Fruit fly (Drosophila melanogaster) whole organism, embryonic: ENCODE results near the gene CG32313.

Source experiments
- Aef1 ChIP-seq: fragments of 200-800 bp; sonication (Bioruptor generic); IDR thresholded peaks from 3 replicates; pipeline ENCODE4 v1.3.6; 2022; ENCODE audit warnings: missing biosample characterization, missing genetic modification characterization
- Atf6 ChIP-seq: fragments of 200-800 bp; sonication (Bioruptor generic); IDR thresholded peaks from 2 replicates; pipeline ENCODE4 v1.3.6; 2022; ENCODE audit warnings: missing biosample characterization, missing genetic modification characterization
- CG16813 ChIP-seq: fragments of 200-800 bp; sonication (Bioruptor generic); IDR thresholded peaks from 3 replicates; pipeline ENCODE4 v1.3.6; 2022; ENCODE audit warnings: missing biosample characterization, missing genetic modification characterization; ENCODE audit not compliant: partially characterized antibody
- CG17186 ChIP-seq: fragments of 200-800 bp; sonication (Bioruptor generic); optimal IDR thresholded peaks from 3 replicates; lab custom pipeline; 2017; ENCODE audit warnings: missing biosample characterization, missing genetic modification reagents, missing genetic modification characterization
- CG1832 ChIP-seq: fragments of 200-800 bp; sonication (Bioruptor generic); optimal IDR thresholded peaks from 2 replicates; lab custom pipeline; 2017; ENCODE audit warnings: missing biosample characterization, mild to moderate bottlenecking, missing genetic modification characterization, inconsistent platforms
- CG2120 ChIP-seq: fragments of 200-800 bp; sonication (Bioruptor generic); optimal IDR thresholded peaks from 3 replicates; lab custom pipeline; 2016; ENCODE audit warnings: missing biosample characterization, missing genetic modification characterization
- CG32772 ChIP-seq: fragments of 200-800 bp; sonication (Bioruptor generic); IDR thresholded peaks from 2 replicates; pipeline ENCODE4 v1.3.6; 2022; ENCODE audit warnings: missing biosample characterization, missing genetic modification characterization
- Camta ChIP-seq: fragments of 200-800 bp; sonication (Bioruptor generic); optimal IDR thresholded peaks from 2 replicates; lab custom pipeline; 2016; ENCODE audit warnings: missing biosample characterization, missing genetic modification characterization
- Gsc ChIP-seq: fragments of 200-800 bp; sonication (Bioruptor generic); IDR thresholded peaks from 2 replicates; pipeline ENCODE4 v1.3.6; 2022; ENCODE audit warnings: missing biosample characterization, missing genetic modification characterization
- cato ChIP-seq: fragments of 200-800 bp; sonication (Bioruptor generic); optimal IDR thresholded peaks from 2 replicates; lab custom pipeline; 2016; ENCODE audit warnings: missing biosample characterization, missing genetic modification characterization, borderline replicate concordance
- da ChIP-seq: fragments of 200-800 bp; sonication (Bioruptor generic); optimal IDR thresholded peaks from 2 replicates; lab custom pipeline; 2016; ENCODE audit warnings: missing biosample characterization, missing genetic modification characterization
- pfk ChIP-seq: fragments of 200-800 bp; sonication (Bioruptor generic); optimal IDR thresholded peaks from 2 replicates; lab custom pipeline; 2018; ENCODE audit warnings: missing biosample characterization, mild to moderate bottlenecking, missing genetic modification characterization, moderate library complexity
- trh ChIP-seq: fragments of 200-800 bp; sonication (Bioruptor generic); optimal IDR thresholded peaks from 2 replicates; lab custom pipeline; 2016; ENCODE audit warnings: missing biosample characterization, missing genetic modification characterization
- wek ChIP-seq: fragments of 200-800 bp; sonication (Bioruptor generic); optimal IDR thresholded peaks from 3 replicates; lab custom pipeline; 2018; ENCODE audit warnings: missing biosample characterization, mild to moderate bottlenecking, missing genetic modification characterization, moderate library complexity

DNA sequence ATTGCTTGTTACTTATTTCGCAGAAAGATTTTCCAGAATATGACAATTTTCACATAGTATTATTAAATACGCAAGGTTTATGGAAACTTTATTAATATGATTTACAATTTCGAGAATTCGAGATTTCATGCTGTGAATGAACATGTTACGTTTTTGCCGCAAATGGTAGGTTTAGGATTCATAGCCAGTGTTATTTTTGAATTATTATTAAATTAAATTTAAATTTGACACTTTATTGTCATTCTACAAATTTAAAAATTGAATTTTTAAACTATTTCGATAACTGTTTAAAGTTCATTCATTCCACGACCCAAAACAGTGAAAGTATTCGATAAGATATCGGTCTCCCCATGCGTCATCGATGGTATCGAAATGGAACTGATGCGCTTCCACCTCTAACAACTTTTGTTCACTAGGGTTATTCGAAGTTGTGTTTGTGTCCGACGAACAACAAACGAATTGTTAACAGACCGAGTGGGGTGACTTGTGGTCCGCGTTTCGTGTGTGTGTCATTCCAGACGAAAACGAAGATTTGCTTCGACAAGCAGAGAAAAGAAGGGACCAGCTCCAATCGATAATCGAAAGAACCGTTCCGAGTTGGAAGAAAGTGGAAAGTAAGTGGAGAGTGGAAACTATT is at the start of gene CG32313, which contains the start of gene Pcyt1:
- TF ChIP-seq wek (GFP tag; lab: Kevin White, UChicago) (peak; percentile 86), CG17186 (GFP tag; lab: Kevin White, UChicago) (peak; percentile 76), CG2120 (GFP tag; lab: Kevin White, UChicago) (peak; percentile 0), CG16813 (peak; percentile 86), da (GFP tag; lab: Kevin White, UChicago) (no peak), pfk (GFP tag; lab: Kevin White, UChicago) (peak; percentile 90), trh (GFP tag; lab: Kevin White, UChicago) (no peak), CG32772 (GFP tag; lab: Robert Waterston, UW) (no peak), Atf6 (0 out of 2 replicates have a peak, but pooled peaks have one; percentile 22), CG1832 (GFP tag; lab: Kevin White, UChicago) (no peak), Gsc (GFP tag; lab: Robert Waterston, UW) (no peak), cato (GFP tag; lab: Kevin White, UChicago) (no peak), Camta (GFP tag; lab: Kevin White, UChicago) (no peak), Aef1 (GFP tag; lab: Robert Waterston, UW) (no peak)
